Worm (Caenorhabditis elegans): ENCODE results near the gene rig-4.

Gene rig-4

DNA sequence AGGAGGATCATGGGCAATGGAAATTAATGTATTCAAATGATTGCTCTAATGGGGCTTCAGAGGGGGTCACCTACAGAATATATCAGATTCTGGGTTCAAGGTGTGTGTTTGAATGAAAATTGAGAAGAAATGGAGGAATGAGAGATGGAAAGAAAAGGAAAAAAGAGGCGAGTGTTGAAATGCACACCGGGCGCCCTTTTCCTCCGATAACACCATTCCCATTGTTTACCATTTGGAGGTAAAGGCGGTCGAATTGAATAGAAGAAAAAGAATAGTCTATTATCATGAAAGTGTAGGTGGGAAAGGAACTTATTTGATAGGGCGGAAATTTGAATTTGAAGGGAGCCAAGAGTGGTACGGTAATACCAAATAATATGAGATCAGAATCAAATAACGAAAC lies 1.5 kb upstream of the rig-4 start:
- TF ChIP-seq dao-5 (tag; optimal IDR thresholded peaks at IDR 0.05) = no peak
- TF ChIP-seq W03F9.2 (tag; optimal IDR thresholded peaks at IDR 0.05) = no peak
- TF ChIP-seq him-1 (tag; optimal IDR thresholded peaks at IDR 0.05) = no peak

DNA sequence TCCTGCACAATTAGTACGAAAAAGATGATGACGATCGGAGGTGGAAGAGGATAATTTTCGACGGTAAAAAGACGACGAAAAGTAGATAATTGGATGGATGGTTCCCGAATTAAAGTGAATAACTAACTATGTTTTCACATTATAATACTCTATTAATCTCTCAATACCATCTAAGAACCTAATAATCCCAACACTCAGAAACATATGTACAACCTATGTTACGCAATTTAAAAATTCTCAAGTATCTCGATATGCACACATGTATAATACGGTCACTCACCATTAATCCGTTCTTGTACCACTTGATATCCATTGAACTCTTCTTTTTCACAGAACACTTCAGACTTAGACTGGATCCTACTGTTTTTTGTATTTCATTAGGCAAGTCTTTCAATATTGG lies 3.2 kb downstream of the rig-4 start:
- TF ChIP-seq dao-5 (tag; optimal IDR thresholded peaks at IDR 0.05) (no peak), W03F9.2 (tag; optimal IDR thresholded peaks at IDR 0.05) (no peak), him-1 (tag; optimal IDR thresholded peaks at IDR 0.05) (no peak)

DNA sequence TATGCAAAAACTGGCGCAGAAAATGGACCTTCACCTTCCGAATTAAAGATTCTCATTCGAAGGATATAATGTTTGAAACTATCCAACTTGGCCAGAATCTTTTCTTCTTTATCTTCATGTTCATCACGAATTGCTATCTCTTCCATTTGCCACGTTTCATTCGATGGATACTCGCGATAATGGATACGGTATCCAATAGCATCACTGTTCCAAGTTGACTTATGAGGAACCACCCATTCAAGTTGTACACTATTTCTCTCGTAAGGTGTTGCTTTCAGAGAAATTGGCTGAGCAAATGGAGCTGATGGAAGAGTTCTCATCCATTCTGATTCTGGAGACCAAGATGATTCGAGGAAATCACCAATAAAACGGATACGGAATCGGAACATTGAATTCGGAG lies 9.2 kb downstream of the rig-4 start:
- no peak for TF ChIP-seq dao-5 (tag; optimal IDR thresholded peaks at IDR 0.05)
- TF ChIP-seq him-1 (tag; optimal IDR thresholded peaks at IDR 0.05) = no peak
- TF ChIP-seq W03F9.2 (tag; optimal IDR thresholded peaks at IDR 0.05) = no peak

DNA sequence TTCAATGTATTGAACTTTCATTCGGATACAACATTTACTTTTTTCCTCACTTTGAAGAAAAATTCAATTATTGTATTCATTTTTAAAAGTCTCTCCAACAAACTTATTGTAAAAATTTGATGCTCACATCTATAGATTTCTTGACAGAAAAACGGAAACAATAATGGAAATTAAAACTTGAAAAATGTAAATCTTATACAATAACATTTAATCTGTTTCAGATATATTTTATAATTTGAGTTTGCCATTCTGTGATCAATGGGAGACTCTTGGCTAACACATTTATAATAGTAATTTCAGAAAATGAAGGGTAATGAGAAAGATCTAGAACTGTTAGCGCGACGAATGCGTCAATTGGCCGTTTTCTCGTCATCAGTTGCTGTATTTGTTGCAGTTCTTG lies 15.5 kb downstream of the rig-4 start, which contains the start of gene col-115:
col-115 (plus strand) TSS at position 301 of the 400 bp plus-strand sequence.
- TF ChIP-seq W03F9.2 (tag; optimal IDR thresholded peaks at IDR 0.05) = no peak
- no peak for TF ChIP-seq dao-5 (tag; optimal IDR thresholded peaks at IDR 0.05)
- no peak for TF ChIP-seq him-1 (tag; optimal IDR thresholded peaks at IDR 0.05)

DNA sequence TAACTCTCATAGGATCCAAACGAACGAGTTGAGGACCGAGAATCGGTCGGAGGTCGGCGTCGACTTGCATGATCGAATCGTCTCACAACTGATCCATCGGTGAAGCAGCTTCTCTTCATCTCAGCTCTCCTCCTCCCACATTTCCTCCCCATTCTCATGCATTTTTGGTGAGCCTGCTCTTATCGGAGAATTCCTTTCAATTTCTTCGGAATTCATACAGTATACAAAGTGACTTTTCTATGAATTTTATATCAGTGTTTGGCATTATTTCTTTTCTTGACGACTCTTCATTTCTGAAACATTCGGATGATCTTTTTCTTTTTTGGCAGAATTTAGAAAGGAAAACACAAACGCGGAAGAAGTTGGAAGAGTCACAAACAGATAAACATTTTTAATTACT lies 16.8 kb downstream of the rig-4 start, which contains the start of gene mec-17:
mec-17 (minus strand) TSS at position 101 of the 400 bp plus-strand sequence.
- TF ChIP-seq W03F9.2 (tag; optimal IDR thresholded peaks at IDR 0.05) (no peak), him-1 (tag; optimal IDR thresholded peaks at IDR 0.05) (no peak), dao-5 (tag; optimal IDR thresholded peaks at IDR 0.05) (no peak)

DNA sequence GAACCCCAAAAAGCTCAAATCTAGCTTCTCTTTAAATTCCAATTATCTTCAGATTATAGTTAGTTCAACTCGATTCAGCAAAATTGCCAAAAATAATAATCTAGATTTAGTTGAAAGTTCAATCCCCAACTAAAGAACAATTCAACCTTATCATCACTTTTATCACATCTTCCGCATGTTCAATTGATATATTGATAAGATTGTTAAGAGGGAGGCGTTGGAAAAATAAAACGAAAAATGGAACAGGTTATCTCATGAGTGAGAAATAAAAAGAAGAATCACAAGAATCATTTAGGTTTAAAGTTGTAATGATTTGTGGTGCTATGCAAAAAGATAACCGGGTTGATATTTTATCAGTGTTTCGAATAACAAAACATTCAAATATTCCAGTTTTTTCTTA lies 18.2 kb downstream of the rig-4 start:
- no peak for TF ChIP-seq him-1 (tag; optimal IDR thresholded peaks at IDR 0.05)
- TF ChIP-seq dao-5 (tag; optimal IDR thresholded peaks at IDR 0.05) = no peak
- no peak for TF ChIP-seq W03F9.2 (tag; optimal IDR thresholded peaks at IDR 0.05)

DNA sequence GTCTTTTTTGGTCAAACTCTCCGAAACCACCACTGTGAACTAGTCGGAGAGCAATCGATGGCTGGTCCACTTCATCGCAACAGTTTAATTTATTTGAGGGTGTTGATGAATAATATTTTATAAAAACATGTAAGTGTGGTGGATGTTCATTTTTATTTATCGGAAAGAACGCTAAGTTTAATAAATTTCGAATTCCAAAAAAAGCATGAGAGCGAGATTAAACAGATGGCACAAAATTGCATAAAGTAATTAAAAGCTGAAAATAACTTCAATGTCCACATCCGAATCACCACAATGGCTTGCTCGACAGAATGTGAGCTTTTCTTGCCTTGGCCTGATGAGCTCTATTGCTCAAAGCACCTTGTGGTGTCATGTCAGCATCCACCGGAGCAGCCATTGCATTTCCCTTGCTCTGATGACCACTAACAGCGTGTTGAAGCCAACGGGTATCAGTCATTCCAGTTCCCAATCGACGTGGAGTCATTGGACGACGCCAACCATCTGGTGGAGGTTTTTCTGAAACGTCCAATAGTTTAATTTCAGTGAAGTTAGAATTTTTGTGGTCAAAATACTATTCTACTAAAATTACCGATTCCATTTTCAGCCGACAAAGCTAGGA lies 20.1 kb downstream of the rig-4 start:
- TF ChIP-seq W03F9.2 (tag; optimal IDR thresholded peaks at IDR 0.05) = no peak

DNA sequence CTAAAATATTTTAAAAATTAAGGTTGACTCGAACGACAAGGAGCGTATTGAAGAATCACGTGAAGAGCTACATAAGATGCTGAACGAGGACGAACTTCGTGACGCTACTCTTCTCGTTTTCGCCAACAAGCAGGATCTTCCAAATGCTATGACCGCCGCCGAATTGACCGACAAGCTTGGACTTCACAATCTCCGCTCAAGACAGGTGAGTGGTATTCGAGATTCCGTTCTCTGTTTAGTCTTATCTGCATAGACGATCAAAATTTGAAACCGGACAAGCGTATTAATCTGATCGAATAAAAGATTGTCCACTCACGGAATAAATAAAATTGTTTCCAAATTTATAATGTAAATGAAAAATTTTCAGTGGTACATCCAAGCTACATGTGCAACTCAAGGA lies 20.9 kb downstream of the rig-4 start:
- TF ChIP-seq him-1 (tag; optimal IDR thresholded peaks at IDR 0.05) = no peak
- no peak for TF ChIP-seq W03F9.2 (tag; optimal IDR thresholded peaks at IDR 0.05)
- TF ChIP-seq dao-5 (tag; optimal IDR thresholded peaks at IDR 0.05) = no peak

DNA sequence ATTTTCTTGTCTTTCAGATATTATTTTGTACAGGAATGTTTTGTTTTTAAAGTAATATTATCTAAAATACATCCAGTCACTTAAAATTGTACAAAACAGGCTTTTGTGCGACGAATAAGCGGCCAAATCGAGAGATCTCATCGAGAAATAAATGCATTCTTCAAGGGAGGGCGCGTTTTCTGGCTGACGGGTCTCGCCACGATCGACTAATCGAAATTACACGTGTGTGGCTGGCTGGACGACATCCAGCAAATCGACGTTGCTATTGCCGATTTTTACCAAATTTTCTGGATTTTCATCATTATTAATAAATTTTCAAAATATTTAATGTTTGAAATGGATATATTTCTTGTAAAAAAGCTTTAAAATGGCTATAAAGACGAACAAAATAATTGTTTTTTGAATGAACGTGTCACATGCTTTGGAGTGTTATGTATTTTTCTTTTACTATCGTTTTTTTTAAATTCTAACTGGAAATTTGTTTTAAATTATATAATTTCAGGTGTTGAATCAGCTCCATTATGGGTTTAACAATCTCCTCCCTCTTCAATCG lies 21.8 kb downstream of the rig-4 start, which contains the start of gene arf-5:
arf-5 (plus strand) TSS at position 503 of the 553 bp plus-strand sequence.
- TF ChIP-seq W03F9.2 (tag; optimal IDR thresholded peaks at IDR 0.05) (no peak), him-1 (tag; optimal IDR thresholded peaks at IDR 0.05) (no peak), dao-5 (tag; optimal IDR thresholded peaks at IDR 0.05) (no peak)

DNA sequence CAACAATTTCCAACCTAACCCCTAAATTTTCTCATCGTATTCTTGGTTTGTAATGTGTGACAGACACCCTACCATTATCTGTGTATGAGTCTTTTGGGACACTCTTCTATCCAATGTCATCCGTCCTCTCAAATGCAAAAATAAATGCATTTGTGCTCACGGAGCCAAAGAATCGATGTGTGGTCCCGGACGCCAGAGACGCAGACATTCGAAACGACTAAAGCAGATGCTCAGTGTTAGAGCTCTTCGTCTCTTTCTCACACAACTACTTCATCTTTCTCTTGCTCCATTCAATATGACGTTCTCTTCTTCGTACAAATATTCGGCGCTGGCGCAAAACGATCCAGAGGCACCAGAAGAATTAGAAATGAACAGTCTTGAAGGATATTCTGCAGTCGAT lies 24.3 kb downstream of the rig-4 start, which contains the start of gene unc-24:
unc-24 (plus strand) TSS at position 283 of the 400 bp plus-strand sequence.
- TF ChIP-seq dao-5 (tag; optimal IDR thresholded peaks at IDR 0.05) (no peak), W03F9.2 (tag; optimal IDR thresholded peaks at IDR 0.05) (no peak), him-1 (tag; optimal IDR thresholded peaks at IDR 0.05) (no peak)

DNA sequence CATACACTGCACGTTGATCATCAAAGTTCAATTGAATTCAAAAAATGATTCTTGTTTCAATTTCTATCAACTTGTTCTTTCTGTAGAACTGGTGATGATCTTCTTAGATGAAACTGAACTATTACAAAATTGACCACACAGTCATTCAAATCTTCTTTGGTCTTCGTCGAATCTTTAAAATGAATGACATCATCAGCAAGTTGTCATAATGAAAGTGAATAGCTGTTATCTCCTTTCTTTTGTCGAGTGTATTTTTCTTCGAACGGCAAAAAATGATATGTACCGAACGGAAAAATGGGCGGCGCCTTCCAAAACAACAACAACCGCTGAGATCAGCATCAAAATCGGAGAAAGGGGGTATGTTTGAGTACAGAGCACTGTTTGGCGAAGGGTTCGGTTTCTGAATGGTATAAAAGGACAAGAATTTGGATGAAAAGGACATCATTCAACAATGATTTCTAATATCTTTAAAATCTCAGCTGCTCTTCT lies 26.4 kb downstream of the rig-4 start, which contains the start of gene ora-1:
ora-1 (plus strand) TSS at position 439 of the 489 bp plus-strand sequence.
- TF ChIP-seq W03F9.2 (tag; optimal IDR thresholded peaks at IDR 0.05) = no peak
- no peak for TF ChIP-seq him-1 (tag; optimal IDR thresholded peaks at IDR 0.05)
- TF ChIP-seq dao-5 (tag; optimal IDR thresholded peaks at IDR 0.05) = no peak

DNA sequence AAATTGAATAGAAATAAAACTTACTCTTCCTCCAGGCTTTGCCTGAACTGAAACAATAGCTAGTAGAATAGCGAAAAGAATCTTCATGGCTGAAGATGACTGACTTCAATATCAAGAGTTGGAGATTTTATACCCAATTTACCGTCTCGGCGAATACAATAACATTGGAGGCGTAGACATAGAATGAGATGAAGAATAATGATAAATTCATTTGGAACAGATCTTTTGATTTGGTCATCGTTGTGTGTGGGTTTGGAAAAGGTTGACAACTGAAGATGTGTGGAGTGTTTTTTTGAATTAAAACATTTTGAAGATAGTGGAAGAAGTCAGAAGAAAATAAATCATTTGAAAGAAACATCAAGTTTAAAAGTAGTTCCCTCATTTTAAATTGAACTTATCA lies 27.7 kb downstream of the rig-4 start, which contains the start of gene F57H12.6:
F57H12.6 (minus strand) TSS at position 101 of the 400 bp plus-strand sequence.
- no peak for TF ChIP-seq dao-5 (tag; optimal IDR thresholded peaks at IDR 0.05)

DNA sequence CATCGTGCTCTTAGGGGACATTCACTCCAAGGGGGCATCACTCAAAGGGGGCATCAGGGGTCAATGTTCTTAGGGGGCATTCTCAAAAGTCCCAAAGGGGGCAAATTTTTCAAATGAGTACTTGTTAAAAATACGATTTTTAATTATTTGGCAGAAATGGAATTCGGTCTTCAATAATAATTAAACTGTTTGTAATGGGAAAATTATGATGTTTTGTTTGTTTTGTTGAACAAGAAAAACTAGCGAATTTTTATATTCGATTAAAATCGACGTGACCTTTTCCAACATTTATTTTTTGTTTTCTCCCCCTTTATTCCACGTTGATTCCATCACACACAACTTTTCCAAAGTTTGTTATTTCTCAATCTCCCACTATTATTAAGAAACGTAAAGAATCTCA lies 36.9 kb downstream of the rig-4 start, which contains the start of gene F57H12.5:
F57H12.5 (plus strand) TSS at position 301 of the 400 bp plus-strand sequence.
- no peak for TF ChIP-seq dao-5 (tag; optimal IDR thresholded peaks at IDR 0.05)
- TF ChIP-seq W03F9.2 (tag; optimal IDR thresholded peaks at IDR 0.05) = no peak
- TF ChIP-seq him-1 (tag; optimal IDR thresholded peaks at IDR 0.05) = no peak

DNA sequence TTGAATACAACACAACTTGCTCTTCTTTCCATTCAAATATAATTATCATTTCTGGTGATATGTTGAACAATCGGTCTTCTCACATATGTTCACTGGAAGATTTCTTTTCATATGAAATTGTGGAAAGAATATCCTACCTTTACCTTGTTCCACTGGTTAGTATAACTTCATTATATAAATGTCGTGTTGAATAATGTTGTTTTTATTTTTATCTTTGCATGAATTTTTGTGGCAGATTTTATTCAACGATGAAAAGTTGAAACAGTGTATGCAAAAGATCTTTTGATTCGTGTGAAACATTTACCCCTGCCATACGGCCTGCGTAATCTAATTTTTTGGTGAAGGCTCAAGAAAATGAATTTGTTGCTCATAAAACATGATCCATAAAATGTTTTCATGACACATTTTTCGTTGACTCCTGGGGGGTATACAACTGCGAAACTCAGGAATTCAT lies 42.0 kb downstream of the rig-4 start:
- TF ChIP-seq him-1 (tag; optimal IDR thresholded peaks at IDR 0.05) (no peak), W03F9.2 (tag; optimal IDR thresholded peaks at IDR 0.05) (no peak), dao-5 (tag; optimal IDR thresholded peaks at IDR 0.05) (no peak)
